Worm (Caenorhabditis elegans) whole organism, young adult: ENCODE measurements around the gene F52G3.8.

ENCODE experiments used
- B0035.1 ChIP-seq: sonication (generic microtip); optimal IDR thresholded peaks from 2 replicates; lab custom pipeline; 2016; ENCODE audit warnings: missing genetic modification characterization, mild to moderate bottlenecking, missing compliant biosample characterization, missing genotype, missing genetic modification reagents
- B0261.1 ChIP-seq: sonication (generic microtip); optimal IDR thresholded peaks from 2 replicates; lab custom pipeline; 2016; ENCODE audit warnings: mild to moderate bottlenecking, missing genetic modification characterization, moderate library complexity, missing compliant biosample characterization
- C06A6.2 ChIP-seq: fragments of 200-800 bp; sonication (Bioruptor generic); conservative IDR thresholded peaks from 2 replicates; pipeline ENCODE4 v1.3.6; 2022; ENCODE audit warnings: missing genetic modification characterization, missing compliant biosample characterization
- F22D6.2 ChIP-seq: sonication (generic microtip); optimal IDR thresholded peaks from 2 replicates; lab custom pipeline; 2016; ENCODE audit warnings: mild to moderate bottlenecking, missing genetic modification characterization, missing compliant biosample characterization
- F33H1.4 ChIP-seq: fragments of 200-800 bp; sonication (Bioruptor generic); IDR thresholded peaks from 2 replicates; pipeline ENCODE4 v1.3.6; 2022; ENCODE audit warnings: missing genetic modification reagents, missing genetic modification characterization, missing compliant biosample characterization
- F39B2.1 ChIP-seq: fragments of 200-800 bp; sonication (Bioruptor generic); IDR thresholded peaks from 2 replicates; pipeline ENCODE4 v1.3.6; 2022; ENCODE audit warnings: missing genetic modification reagents, missing genetic modification characterization, missing compliant biosample characterization
- F49E8.2 ChIP-seq: sonication (generic microtip); optimal IDR thresholded peaks from 3 replicates; lab custom pipeline; 2017; ENCODE audit warnings: missing genetic modification characterization, mild to moderate bottlenecking, missing compliant biosample characterization, antibody characterized with exemption, moderate library complexity; ENCODE audit not compliant: insufficient read depth
- F52B5.7 ChIP-seq: sonication (generic microtip); optimal IDR thresholded peaks from 2 replicates; lab custom pipeline; 2016; ENCODE audit warnings: mild to moderate bottlenecking, missing genetic modification characterization, missing compliant biosample characterization
- F57C9.4 ChIP-seq: sonication (generic microtip); optimal IDR thresholded peaks from 2 replicates; lab custom pipeline; 2017; ENCODE audit warnings: mild to moderate bottlenecking, missing genetic modification characterization, missing compliant biosample characterization
- Y53F4B.3 ChIP-seq: fragments of 200-800 bp; sonication (Bioruptor generic); IDR thresholded peaks from 2 replicates; pipeline ENCODE4 v1.3.6; 2022; ENCODE audit warnings: missing genetic modification reagents, missing genetic modification characterization, missing compliant biosample characterization
- Y56A3A.18 ChIP-seq: fragments of 200-800 bp; sonication (Bioruptor generic); IDR thresholded peaks from 2 replicates; pipeline ENCODE4 v1.3.6; 2022; ENCODE audit warnings: missing genetic modification reagents, missing genetic modification characterization, missing compliant biosample characterization
- Y67H2A.10 ChIP-seq: fragments of 200-800 bp; sonication (Bioruptor generic); conservative IDR thresholded peaks from 2 replicates; pipeline ENCODE4 v1.3.6; 2022; ENCODE audit warnings: missing genetic modification reagents, missing genetic modification characterization, missing compliant biosample characterization
- ZK185.1 ChIP-seq: sonication (generic microtip); optimal IDR thresholded peaks from 2 replicates; lab custom pipeline; 2016; ENCODE audit warnings: mild to moderate bottlenecking, missing genetic modification characterization, missing compliant biosample characterization; ENCODE audit not compliant: poor library complexity, severe bottlenecking
- ama-1 ChIP-seq, 3 experiments: fragments of 150-350 bp in 1 of 3; sonication (generic microtip) in 2 of 3; optimal IDR thresholded peaks; 2 replicates each; lab custom pipeline; 2014 to 2018; ENCODE audit warnings: missing biosample characterization in 2 of 3, missing genetic modification characterization in 2 of 3, missing genetic modification reagents in 2 of 3
- aptf-3 ChIP-seq: fragments of 200-800 bp; sonication (Bioruptor generic); IDR thresholded peaks from 2 replicates; pipeline ENCODE4 v1.3.6; 2022; ENCODE audit warnings: missing genetic modification characterization, missing compliant biosample characterization
- attf-6 ChIP-seq: fragments of 200-800 bp; sonication (Bioruptor generic); IDR thresholded peaks from 2 replicates; pipeline ENCODE4 v1.3.6; 2022; ENCODE audit warnings: missing genetic modification reagents, missing genetic modification characterization, missing compliant biosample characterization
- bed-1 ChIP-seq: fragments of 200-800 bp; sonication (Bioruptor generic); IDR thresholded peaks from 2 replicates; pipeline ENCODE4 v1.3.6; 2022; ENCODE audit warnings: missing genetic modification reagents, missing genetic modification characterization, missing compliant biosample characterization
- bed-2 ChIP-seq: fragments of 200-800 bp; sonication (Bioruptor generic); IDR thresholded peaks from 2 replicates; pipeline ENCODE4 v1.3.6; 2022; ENCODE audit warnings: missing genetic modification reagents, missing genetic modification characterization, missing compliant biosample characterization
- ccch-3 ChIP-seq: fragments of 200-800 bp; sonication (Bioruptor generic); optimal IDR thresholded peaks from 2 replicates; lab custom pipeline; 2018; ENCODE audit warnings: mild to moderate bottlenecking, missing genetic modification characterization, missing compliant biosample characterization
- ceh-100 ChIP-seq: fragments of 200-800 bp; sonication (Bioruptor generic); IDR thresholded peaks from 2 replicates; pipeline ENCODE4 v1.3.6; 2022; ENCODE audit warnings: missing genetic modification reagents, missing genetic modification characterization, missing compliant biosample characterization
- efl-1 ChIP-seq: fragments of 150-350 bp; optimal IDR thresholded peaks from 2 replicates; lab custom pipeline; 2014; ENCODE audit warnings: missing biosample characterization, missing genetic modification reagents, missing genetic modification characterization
- egl-18 ChIP-seq: fragments of 200-800 bp; sonication (Bioruptor generic); IDR thresholded peaks from 2 replicates; pipeline ENCODE4 v1.3.6; 2022; ENCODE audit warnings: missing genetic modification reagents, missing genetic modification characterization, missing compliant biosample characterization
- egrh-3 ChIP-seq: fragments of 200-800 bp; sonication (Bioruptor generic); IDR thresholded peaks from 2 replicates; pipeline ENCODE4 v1.3.6; 2022; ENCODE audit warnings: missing genetic modification reagents, missing genetic modification characterization, missing compliant biosample characterization
- ekl-4 ChIP-seq: fragments of 200-800 bp; sonication (Bioruptor generic); IDR thresholded peaks from 2 replicates; pipeline ENCODE4 v1.3.6; 2022; ENCODE audit warnings: missing genetic modification reagents, missing genetic modification characterization, missing compliant biosample characterization
- ets-4 ChIP-seq: fragments of 200-800 bp; sonication (Bioruptor generic); optimal IDR thresholded peaks from 2 replicates; lab custom pipeline; 2018; ENCODE audit warnings: mild to moderate bottlenecking, missing genetic modification characterization, missing compliant biosample characterization
- fkh-3 ChIP-seq: sonication (generic microtip); optimal IDR thresholded peaks from 2 replicates; lab custom pipeline; 2016; ENCODE audit warnings: mild to moderate bottlenecking, missing genetic modification characterization, missing compliant biosample characterization
- gei-17 ChIP-seq: fragments of 200-800 bp; sonication (Bioruptor generic); optimal IDR thresholded peaks from 2 replicates; lab custom pipeline; 2018; ENCODE audit warnings: mild to moderate bottlenecking, missing genetic modification characterization, missing compliant biosample characterization
- hlh-26 ChIP-seq: fragments of 200-800 bp; sonication (Bioruptor generic); conservative IDR thresholded peaks from 2 replicates; pipeline ENCODE4 v1.3.6; 2022; ENCODE audit warnings: missing genetic modification reagents, missing genetic modification characterization, missing compliant biosample characterization
- hrde-1 ChIP-seq: sonication (generic microtip); optimal IDR thresholded peaks from 2 replicates; lab custom pipeline; 2016; ENCODE audit warnings: missing genetic modification characterization, mild to moderate bottlenecking, missing compliant biosample characterization, moderate library complexity, missing genotype, missing genetic modification reagents, borderline replicate concordance
- lag-1 ChIP-seq: fragments of 200-800 bp; sonication (Bioruptor generic); IDR thresholded peaks from 2 replicates; pipeline ENCODE4 v1.3.6; 2022; ENCODE audit warnings: missing genetic modification reagents, missing genetic modification characterization, missing compliant biosample characterization
- let-607 ChIP-seq, 2 experiments: fragments of 200-800 bp in 1 of 2; sonication (Bioruptor generic) in 1 of 2; sonication (generic microtip) in 1 of 2; optimal IDR thresholded peaks; 2 replicates each; lab custom pipeline; 2016 to 2018; ENCODE audit warnings: mild to moderate bottlenecking in 2 of 2, missing compliant biosample characterization in 2 of 2, missing genetic modification characterization in 2 of 2, moderate library complexity in 2 of 2, missing genotype in 1 of 2
- lin-26 ChIP-seq: fragments of 200-800 bp; sonication (Bioruptor generic); IDR thresholded peaks from 2 replicates; pipeline ENCODE4 v1.3.6; 2022; ENCODE audit warnings: missing genetic modification reagents, missing genetic modification characterization, missing compliant biosample characterization
- lin-54 ChIP-seq: fragments of 200-800 bp; sonication (Bioruptor generic); optimal IDR thresholded peaks from 2 replicates; lab custom pipeline; 2018; ENCODE audit warnings: mild to moderate bottlenecking, missing genetic modification characterization, missing compliant biosample characterization
- madf-10 ChIP-seq: sonication (generic microtip); optimal IDR thresholded peaks from 2 replicates; lab custom pipeline; 2016; ENCODE audit warnings: mild to moderate bottlenecking, missing genetic modification characterization, missing compliant biosample characterization
- mcd-1 ChIP-seq: fragments of 200-800 bp; sonication (Bioruptor generic); IDR thresholded peaks from 2 replicates; pipeline ENCODE4 v1.3.6; 2022; ENCODE audit warnings: missing genetic modification reagents, missing genetic modification characterization, missing compliant biosample characterization
- mel-28 ChIP-seq: sonication (generic microtip); optimal IDR thresholded peaks from 2 replicates; lab custom pipeline; 2016; ENCODE audit warnings: borderline replicate concordance, mild to moderate bottlenecking, missing genetic modification characterization, missing compliant biosample characterization
- nhr-179 ChIP-seq: sonication (generic microtip); optimal IDR thresholded peaks from 2 replicates; lab custom pipeline; 2016; ENCODE audit warnings: mild to moderate bottlenecking, missing genetic modification characterization, missing compliant biosample characterization
- nhr-27 ChIP-seq: fragments of 200-800 bp; sonication (Bioruptor generic); optimal IDR thresholded peaks from 2 replicates; lab custom pipeline; 2018; ENCODE audit warnings: mild to moderate bottlenecking, missing genetic modification characterization, moderate library complexity, missing compliant biosample characterization
- nhr-80 ChIP-seq: sonication (generic microtip); optimal IDR thresholded peaks from 2 replicates; lab custom pipeline; 2016; ENCODE audit warnings: missing genetic modification characterization, missing compliant biosample characterization
- pbrm-1 ChIP-seq: fragments of 200-800 bp; sonication (Bioruptor generic); IDR thresholded peaks from 2 replicates; pipeline ENCODE4 v1.3.6; 2022; ENCODE audit warnings: missing genetic modification reagents, missing genetic modification characterization, missing compliant biosample characterization
- rpc-1 ChIP-seq, 2 experiments: fragments of 150-350 bp in 1 of 2; sonication (generic microtip) in 1 of 2; optimal IDR thresholded peaks; 2 replicates each; lab custom pipeline; 2014 to 2018; ENCODE audit warnings: missing biosample characterization in 1 of 2, missing genetic modification characterization in 1 of 2, missing genetic modification reagents in 1 of 2, missing genotype in 1 of 2
- tbx-9 ChIP-seq: sonication (generic microtip); optimal IDR thresholded peaks from 2 replicates; lab custom pipeline; 2016; ENCODE audit warnings: borderline replicate concordance, missing genetic modification characterization, inconsistent platforms, missing compliant biosample characterization
- unc-130 ChIP-seq: sonication (generic microtip); optimal IDR thresholded peaks from 2 replicates; lab custom pipeline; 2016; ENCODE audit warnings: missing genetic modification reagents, missing genetic modification characterization, missing compliant biosample characterization
- xnd-1 ChIP-seq: sonication (generic microtip); optimal IDR thresholded peaks from 2 replicates; lab custom pipeline; 2016; ENCODE audit warnings: missing genotype, missing genetic modification reagents, missing genetic modification characterization, missing compliant biosample characterization
- zfh-2 ChIP-seq: fragments of 200-800 bp; sonication (Bioruptor generic); conservative IDR thresholded peaks from 2 replicates; pipeline ENCODE4 v1.3.6; 2022; ENCODE audit warnings: missing genetic modification reagents, missing genetic modification characterization, missing compliant biosample characterization
- ztf-18 ChIP-seq: sonication (generic microtip); optimal IDR thresholded peaks from 2 replicates; lab custom pipeline; 2016; ENCODE audit warnings: missing genotype, mild to moderate bottlenecking, missing genetic modification characterization, missing compliant biosample characterization
- ztf-25 ChIP-seq: fragments of 200-800 bp; sonication (Bioruptor generic); IDR thresholded peaks from 2 replicates; pipeline ENCODE4 v1.3.6; 2022; ENCODE audit warnings: missing genetic modification reagents, missing genetic modification characterization, missing compliant biosample characterization
- ztf-26 ChIP-seq: sonication (generic microtip); optimal IDR thresholded peaks from 2 replicates; lab custom pipeline; 2017; ENCODE audit warnings: missing genetic modification characterization, missing compliant biosample characterization

Gene F52G3.8

DNA sequence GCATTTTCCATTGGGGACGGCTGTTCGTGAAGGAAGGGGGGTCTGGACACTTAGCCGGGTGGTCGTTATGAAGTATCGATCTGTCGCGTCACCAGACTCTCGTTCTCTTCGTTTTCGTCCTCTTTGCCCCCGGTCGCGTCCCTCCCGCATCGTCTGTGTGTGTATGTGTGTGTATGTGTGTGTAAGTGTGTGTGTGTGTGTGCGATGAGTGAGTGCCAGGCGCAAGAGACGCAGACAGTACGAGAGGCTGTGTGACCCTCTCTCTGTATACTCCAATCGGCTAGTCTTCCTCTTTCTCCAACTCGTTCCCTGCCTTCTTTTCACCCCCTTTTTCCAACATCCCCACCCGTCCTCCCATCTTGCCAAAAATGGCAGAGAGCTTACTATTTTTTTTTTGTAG is 8.6 kb upstream of the F52G3.8 start:
- TF ChIP-seq fkh-3 (tag; lab: Kevin White, UChicago) = no peak
- peak; percentile 47 for TF ChIP-seq madf-10 (tag; lab: Kevin White, UChicago)
- peak; percentile 4 for TF ChIP-seq lin-54 (GFP tag; lab: Kevin White, UChicago)
- no peak for TF ChIP-seq ccch-3 (GFP tag; lab: Kevin White, UChicago)
- no peak for TF ChIP-seq aptf-3 (GFP tag; lab: Robert Waterston, UW)
- TF ChIP-seq rpc-1 (optimal IDR thresholded peaks at IDR 0.05; lab: Kevin White, UChicago) = no peak
- TF ChIP-seq rpc-1 (tag; optimal IDR thresholded peaks at IDR 0.05; lab: Kevin White, UChicago) = no peak
- TF ChIP-seq ztf-25 = no peak
- peak; percentile 54 for TF ChIP-seq mcd-1 (GFP tag; lab: Robert Waterston, UW)
- TF ChIP-seq xnd-1 = no peak
- 0 out of 2 replicates have a peak, but pooled peaks have one; percentile 39 for TF ChIP-seq lin-26 (GFP tag; lab: Robert Waterston, UW)
- TF ChIP-seq hrde-1 (tag; lab: Kevin White, UChicago) = no peak
- no peak for TF ChIP-seq hlh-26
- TF ChIP-seq F49E8.2 = no peak
- TF ChIP-seq gei-17 = peak; percentile 58
- no peak for TF ChIP-seq tbx-9 (tag; lab: Kevin White, UChicago)
- TF ChIP-seq nhr-80 (tag; lab: Kevin White, UChicago) = peak; percentile 66
- no peak for TF ChIP-seq ama-1 (optimal IDR thresholded peaks at IDR 0.05; lab: Kevin White, UChicago)
- TF ChIP-seq ama-1 (GFP tag; optimal IDR thresholded peaks at IDR 0.05; lab: Kevin White, UChicago) = no peak
- TF ChIP-seq Y53F4B.3 = no peak
- peak; percentile 64 for TF ChIP-seq egrh-3
- TF ChIP-seq ceh-100 = no peak
- no peak for TF ChIP-seq unc-130 (GFP tag; lab: Kevin White, UChicago)
- TF ChIP-seq Y67H2A.10 = 0 out of 2 replicates have a peak, but pooled peaks have one; percentile 61
- TF ChIP-seq bed-2 (GFP tag; lab: Robert Waterston, UW) = no peak
- TF ChIP-seq B0261.1 (tag; lab: Kevin White, UChicago) = peak; percentile 13
- no peak for TF ChIP-seq F57C9.4 (tag; lab: Kevin White, UChicago)
- peak; percentile 67 for TF ChIP-seq ZK185.1 (tag; lab: Kevin White, UChicago)
- no peak for TF ChIP-seq F33H1.4 (GFP tag; lab: Robert Waterston, UW)
- TF ChIP-seq nhr-27 (tag; lab: Kevin White, UChicago) = no peak
- no peak for TF ChIP-seq F39B2.1 (GFP tag; lab: Robert Waterston, UW)
- TF ChIP-seq C06A6.2 = peak; percentile 66; the same call in 1 of the 2 replicates
- no peak for TF ChIP-seq Y56A3A.18 (GFP tag; lab: Robert Waterston, UW)
- TF ChIP-seq ztf-18 = no peak
- peak; percentile 83 for TF ChIP-seq pbrm-1
- TF ChIP-seq ets-4 = peak; percentile 58
- no peak for TF ChIP-seq lag-1 (GFP tag; lab: Robert Waterston, UW)
- TF ChIP-seq bed-1 (GFP tag; lab: Robert Waterston, UW) = no peak
- TF ChIP-seq let-607 (tag; optimal IDR thresholded peaks at IDR 0.05; lab: Kevin White, UChicago) = peak in 1 of 2 experiments; percentile 31
- no peak for TF ChIP-seq nhr-179 (tag; lab: Kevin White, UChicago)
- TF ChIP-seq attf-6 = no peak
- peak; percentile 53 for TF ChIP-seq F52B5.7
- TF ChIP-seq mel-28 (tag; lab: Kevin White, UChicago) = no peak
- no peak for TF ChIP-seq F22D6.2
- TF ChIP-seq ztf-26 (tag; lab: Kevin White, UChicago) = peak; percentile 44
- TF ChIP-seq ekl-4 (GFP tag; lab: Robert Waterston, UW) = peak; percentile 70
- TF ChIP-seq efl-1 (GFP tag; lab: Kevin White, UChicago) = no peak
- peak; percentile 95 for TF ChIP-seq zfh-2 (GFP tag; lab: Robert Waterston, UW)
- TF ChIP-seq egl-18 (GFP tag; lab: Robert Waterston, UW) = no peak
- TF ChIP-seq B0035.1 (tag; lab: Kevin White, UChicago) = no peak
